Worm (Caenorhabditis elegans) whole organism, L1 larva: Measurements from ENCODE around the gene M163.5.

Source experiments
- F16B12.6 ChIP-seq: fragments of 150-350 bp; optimal IDR thresholded peaks from 2 replicates; lab custom pipeline; 2014; ENCODE audit warnings: missing biosample characterization, missing genetic modification characterization
- alr-1 ChIP-seq: fragments of 200-800 bp; sonication (Bioruptor generic); optimal IDR thresholded peaks from 2 replicates; lab custom pipeline; 2018; ENCODE audit warnings: borderline replicate concordance, mild to moderate bottlenecking, missing genetic modification characterization, missing compliant biosample characterization
- aly-2 ChIP-seq: fragments of 150-350 bp; optimal IDR thresholded peaks from 2 replicates; lab custom pipeline; 2014; ENCODE audit warnings: missing biosample characterization, missing genetic modification characterization
- blmp-1 ChIP-seq: fragments of 150-350 bp; optimal IDR thresholded peaks from 2 replicates; lab custom pipeline; 2014; ENCODE audit warnings: missing biosample characterization, missing genetic modification characterization
- ceh-8 ChIP-seq: fragments of 200-800 bp; sonication (Bioruptor generic); optimal IDR thresholded peaks from 2 replicates; lab custom pipeline; 2018; ENCODE audit warnings: mild to moderate bottlenecking, missing genetic modification characterization, moderate library complexity, missing compliant biosample characterization
- ceh-82 ChIP-seq, 3 experiments: fragments of 150-350 bp in 1 of 3; sonication (generic microtip) in 2 of 3; optimal IDR thresholded peaks; 2 replicates each; lab custom pipeline; 2014 to 2017; ENCODE audit warnings: missing biosample characterization in 3 of 3, missing genetic modification characterization in 3 of 3
- ces-1 ChIP-seq: fragments of 150-350 bp; optimal IDR thresholded peaks from 2 replicates; lab custom pipeline; 2014; ENCODE audit warnings: missing biosample characterization, missing genetic modification reagents, missing genetic modification characterization
- dpl-1 ChIP-seq, 3 experiments: fragments of 150-350 bp in 2 of 3; sonication (generic microtip) in 1 of 3; optimal IDR thresholded peaks; 2 replicates each; lab custom pipeline; 2014 to 2017; ENCODE audit warnings: missing biosample characterization in 3 of 3, missing genetic modification characterization in 3 of 3, missing genetic modification reagents in 3 of 3
- egl-27 ChIP-seq, 2 experiments: fragments of 150-350 bp in 1 of 2; sonication (generic microtip); optimal IDR thresholded peaks; 3 replicates each; lab custom pipeline; 2017 to 2018; ENCODE audit warnings: missing biosample characterization in 2 of 2, missing genetic modification characterization in 2 of 2, missing genetic modification reagents in 2 of 2
- elt-2 ChIP-seq: sonication (generic microtip); optimal IDR thresholded peaks from 2 replicates; lab custom pipeline; 2016; ENCODE audit warnings: missing genetic modification characterization, mild to moderate bottlenecking, inconsistent platforms, missing compliant biosample characterization, missing genetic modification reagents
- elt-3 ChIP-seq, 6 experiments: fragments of 150-350 bp in 1 of 6; sonication (generic microtip); optimal IDR thresholded peaks; 2 replicates each; lab custom pipeline; 2017 to 2018; ENCODE audit warnings: missing biosample characterization in 6 of 6, missing genetic modification characterization in 6 of 6, inconsistent platforms in 1 of 6
- grh-1 ChIP-seq: fragments of 200-800 bp; sonication (Bioruptor generic); IDR thresholded peaks from 2 replicates; pipeline ENCODE4 v1.3.6; 2022; ENCODE audit warnings: missing genetic modification reagents, missing genetic modification characterization, missing compliant biosample characterization
- hlh-17 ChIP-seq: fragments of 200-800 bp; sonication (Bioruptor generic); optimal IDR thresholded peaks from 2 replicates; lab custom pipeline; 2018; ENCODE audit warnings: missing genetic modification characterization, mild to moderate bottlenecking, missing compliant biosample characterization, moderate library complexity, borderline replicate concordance
- hpl-2 ChIP-seq: fragments of 150-350 bp; optimal IDR thresholded peaks from 2 replicates; lab custom pipeline; 2014; ENCODE audit warnings: missing biosample characterization, missing genetic modification reagents, missing genetic modification characterization
- isw-1 ChIP-seq: fragments of 200-800 bp; sonication (Bioruptor generic); IDR thresholded peaks from 2 replicates; pipeline ENCODE4 v1.3.6; 2022; ENCODE audit warnings: missing genetic modification characterization, missing compliant biosample characterization
- jun-1 ChIP-seq: fragments of 150-350 bp; optimal IDR thresholded peaks from 2 replicates; lab custom pipeline; 2014; ENCODE audit warnings: missing biosample characterization, missing genetic modification reagents, missing genetic modification characterization
- lin-13 ChIP-seq: fragments of 150-350 bp; optimal IDR thresholded peaks from 2 replicates; lab custom pipeline; 2014; ENCODE audit warnings: missing biosample characterization, missing genetic modification reagents, missing genetic modification characterization
- lin-39 ChIP-seq: fragments of 150-350 bp; optimal IDR thresholded peaks from 2 replicates; lab custom pipeline; 2014; ENCODE audit warnings: missing biosample characterization, missing genetic modification reagents, missing genetic modification characterization
- mab-9 ChIP-seq: fragments of 200-800 bp; sonication (Bioruptor generic); IDR thresholded peaks from 2 replicates; pipeline ENCODE4 v1.3.6; 2022; ENCODE audit warnings: missing genetic modification reagents, missing genetic modification characterization, missing compliant biosample characterization
- mef-2 ChIP-seq: fragments of 150-350 bp; optimal IDR thresholded peaks from 2 replicates; lab custom pipeline; 2014; ENCODE audit warnings: missing biosample characterization, missing genetic modification characterization
- nhr-19 ChIP-seq: fragments of 200-800 bp; sonication (Bioruptor generic); conservative IDR thresholded peaks from 2 replicates; pipeline ENCODE4 v1.3.6; 2022; ENCODE audit warnings: missing genetic modification characterization, missing compliant biosample characterization
- nhr-47 ChIP-seq: sonication (generic microtip); optimal IDR thresholded peaks from 2 replicates; lab custom pipeline; 2016; ENCODE audit warnings: mild to moderate bottlenecking, missing genetic modification characterization, moderate library complexity, missing compliant biosample characterization
- nhr-71 ChIP-seq: sonication (generic microtip); optimal IDR thresholded peaks from 2 replicates; lab custom pipeline; 2016; ENCODE audit warnings: mild to moderate bottlenecking, missing genetic modification characterization, moderate library complexity, missing compliant biosample characterization
- nhr-76 ChIP-seq: sonication (generic microtip); optimal IDR thresholded peaks from 2 replicates; lab custom pipeline; 2017; ENCODE audit warnings: missing biosample characterization, missing genetic modification characterization
- nhr-77 ChIP-seq: fragments of 150-350 bp; optimal IDR thresholded peaks from 2 replicates; lab custom pipeline; 2014; ENCODE audit warnings: missing biosample characterization, missing genetic modification characterization
- nhr-85 ChIP-seq: sonication (generic microtip); peaks from one replicate; lab custom pipeline; 2016; ENCODE audit warnings: missing genetic modification characterization, inconsistent platforms, missing compliant biosample characterization
- nhr-90 ChIP-seq: sonication (generic microtip); optimal IDR thresholded peaks from 2 replicates; lab custom pipeline; 2016; ENCODE audit warnings: mild to moderate bottlenecking, missing genetic modification characterization, missing compliant biosample characterization; ENCODE audit not compliant: poor library complexity
- pqm-1 ChIP-seq: sonication (generic microtip); optimal IDR thresholded peaks from 3 replicates; lab custom pipeline; 2017; ENCODE audit warnings: missing biosample characterization, missing genetic modification characterization
- rnt-1 ChIP-seq: sonication (generic microtip); optimal IDR thresholded peaks from 2 replicates; lab custom pipeline; 2016; ENCODE audit warnings: mild to moderate bottlenecking, missing genetic modification characterization, moderate library complexity, missing compliant biosample characterization
- skn-1 ChIP-seq: fragments of 150-350 bp; optimal IDR thresholded peaks from 2 replicates; lab custom pipeline; 2014; ENCODE audit warnings: missing biosample characterization, missing genetic modification characterization
- snpc-4 ChIP-seq: fragments of 150-350 bp; optimal IDR thresholded peaks from 2 replicates; lab custom pipeline; 2014; ENCODE audit warnings: missing biosample characterization, missing genetic modification characterization
- snu-23 ChIP-seq: sonication (generic microtip); optimal IDR thresholded peaks from 2 replicates; lab custom pipeline; 2016; ENCODE audit warnings: missing genetic modification characterization, missing compliant biosample characterization
- sup-37 ChIP-seq: fragments of 200-800 bp; sonication (Bioruptor generic); optimal IDR thresholded peaks from 2 replicates; lab custom pipeline; 2018; ENCODE audit warnings: mild to moderate bottlenecking, missing genetic modification characterization, missing compliant biosample characterization
- tbx-2 ChIP-seq: sonication (generic microtip); optimal IDR thresholded peaks from 2 replicates; lab custom pipeline; 2016; ENCODE audit warnings: missing genetic modification characterization, missing compliant biosample characterization
- tlp-1 ChIP-seq: fragments of 150-350 bp; optimal IDR thresholded peaks from 2 replicates; lab custom pipeline; 2014; ENCODE audit warnings: missing biosample characterization, missing genetic modification characterization
- zag-1 ChIP-seq: fragments of 150-350 bp; optimal IDR thresholded peaks from 2 replicates; lab custom pipeline; 2014; ENCODE audit warnings: missing biosample characterization, missing genetic modification characterization

Gene M163.5

ce11 chrX:14437806-14438205, 36.0 kb upstream of the M163.5 start:
- TF ChIP-seq nhr-90 (tag; lab: Kevin White, UChicago), result peak; percentile 2
- TF ChIP-seq nhr-85 (tag; lab: Kevin White, UChicago), result peak; percentile 50

ce11 chrX:14442321-14442720, 31.5 kb upstream of the M163.5 start, which contains the start of gene F23D12.3:
Gene F23D12.3 (plus strand): TSS chrX:14442621.
- no peak for TF ChIP-seq dpl-1 (GFP tag; optimal IDR thresholded peaks at IDR 0.05; lab: Kevin White, UChicago)
- TF ChIP-seq snpc-4, result no peak
- no peak for TF ChIP-seq nhr-19 (GFP tag; lab: Robert Waterston, UW)
- no peak for TF ChIP-seq jun-1 (tag; lab: Kevin White, UChicago)
- TF ChIP-seq pqm-1 (tag; lab: Kevin White, UChicago), result no peak
- TF ChIP-seq isw-1 (GFP tag; lab: Robert Waterston, UW), result no peak
- TF ChIP-seq elt-3 (tag; optimal IDR thresholded peaks at IDR 0.05; lab: Kevin White, UChicago), result no peak
- no peak for TF ChIP-seq grh-1 (GFP tag; lab: Robert Waterston, UW)
- no peak for TF ChIP-seq nhr-47 (tag; lab: Kevin White, UChicago)
- no peak for TF ChIP-seq lin-39 (tag; lab: Kevin White, UChicago)
- TF ChIP-seq blmp-1, result no peak

- TF ChIP-seq nhr-76 (tag; lab: Kevin White, UChicago) (no peak), nhr-47 (tag; lab: Kevin White, UChicago) (no peak), aly-2 (tag; lab: Kevin White, UChicago) (no peak), hlh-17 (GFP tag; lab: Kevin White, UChicago) (no peak), ceh-82 (tag; optimal IDR thresholded peaks at IDR 0.05; lab: Kevin White, UChicago) (no peak), nhr-85 (tag; lab: Kevin White, UChicago) (no peak), alr-1 (tag; lab: Kevin White, UChicago) (no peak), egl-27 (tag; optimal IDR thresholded peaks at IDR 0.05; lab: Kevin White, UChicago) (no peak), F16B12.6 (no peak), ces-1 (GFP tag; lab: Kevin White, UChicago) (no peak), sup-37 (GFP tag; lab: Kevin White, UChicago) (no peak), tlp-1 (tag; lab: Kevin White, UChicago) (no peak), nhr-71 (tag; lab: Kevin White, UChicago) (no peak), ceh-8 (GFP tag; lab: Kevin White, UChicago) (no peak), hpl-2 (GFP tag; lab: Kevin White, UChicago) (no peak), nhr-77 (tag; lab: Kevin White, UChicago) (no peak)
- TF ChIP-seq, all 84 proteins: peak for 0
Observed at ce11 chrX:14444701-14445100, 29.1 kb upstream of the M163.5 start, which contains the start of gene F23D12.4. Gene F23D12.4 (plus strand): TSS chrX:14445001.

- TF ChIP-seq skn-1, result no peak
- no peak for TF ChIP-seq nhr-77 (tag; lab: Kevin White, UChicago)
- no peak for TF ChIP-seq zag-1 (tag; lab: Kevin White, UChicago)
- no peak for TF ChIP-seq blmp-1
- no peak for TF ChIP-seq dpl-1 (GFP tag; optimal IDR thresholded peaks at IDR 0.05; lab: Kevin White, UChicago)
- TF ChIP-seq tbx-2 (tag; lab: Kevin White, UChicago), result no peak
- no peak for TF ChIP-seq sup-37 (GFP tag; lab: Kevin White, UChicago)
- no peak for TF ChIP-seq nhr-76 (tag; lab: Kevin White, UChicago)
- TF ChIP-seq nhr-47 (tag; lab: Kevin White, UChicago), result no peak
- TF ChIP-seq rnt-1 (tag; lab: Kevin White, UChicago), result no peak
- TF ChIP-seq mab-9 (GFP tag; lab: Robert Waterston, UW), result no peak
- TF ChIP-seq snu-23, result no peak
- TF ChIP-seq mef-2 (tag; lab: Kevin White, UChicago), result no peak
- no peak for TF ChIP-seq ceh-82 (tag; optimal IDR thresholded peaks at IDR 0.05; lab: Kevin White, UChicago)
- TF ChIP-seq elt-2 (tag; lab: Kevin White, UChicago), result no peak
- no peak for TF ChIP-seq lin-13 (GFP tag; lab: Kevin White, UChicago)
Observed at ce11 chrX:14447498-14447897, 26.3 kb upstream of the M163.5 start.
